Worm (Caenorhabditis elegans) whole organism, L2 larva: ENCODE data around the gene catp-6.

ENCODE experiments used
- C34F6.9 ChIP-seq: fragments of 150-350 bp; optimal IDR thresholded peaks from 2 replicates; lab custom pipeline; 2014; ENCODE audit warnings: missing biosample characterization, missing genetic modification characterization
- F13H6.1 ChIP-seq: sonication (generic microtip); optimal IDR thresholded peaks from 2 replicates; lab custom pipeline; 2016; ENCODE audit warnings: missing genetic modification characterization, missing compliant biosample characterization
- R02D3.7 ChIP-seq: fragments of 150-350 bp; optimal IDR thresholded peaks from 2 replicates; lab custom pipeline; 2014; ENCODE audit warnings: missing biosample characterization, missing genetic modification characterization
- Y55F3AM.14 ChIP-seq: fragments of 200-800 bp; sonication (Bioruptor generic); optimal IDR thresholded peaks from 2 replicates; lab custom pipeline; 2018; ENCODE audit warnings: mild to moderate bottlenecking, missing genetic modification characterization, missing compliant biosample characterization
- ZK546.5 ChIP-seq: sonication (generic microtip); optimal IDR thresholded peaks from 2 replicates; lab custom pipeline; 2017; ENCODE audit warnings: missing biosample characterization, missing genetic modification characterization
- alr-1 ChIP-seq: fragments of 150-350 bp; optimal IDR thresholded peaks from 2 replicates; lab custom pipeline; 2014; ENCODE audit warnings: missing biosample characterization, missing genetic modification characterization
- aly-2 ChIP-seq: fragments of 150-350 bp; optimal IDR thresholded peaks from 2 replicates; lab custom pipeline; 2014; ENCODE audit warnings: missing biosample characterization, missing genetic modification characterization
- ama-1 ChIP-seq: fragments of 150-350 bp; optimal IDR thresholded peaks from 2 replicates; lab custom pipeline; 2018; ENCODE audit warnings: inconsistent platforms
- blmp-1 ChIP-seq: sonication (generic microtip); optimal IDR thresholded peaks from 2 replicates; lab custom pipeline; 2017; ENCODE audit warnings: missing genetic modification characterization, mild to moderate bottlenecking, missing compliant biosample characterization, antibody characterized with exemption, moderate library complexity; ENCODE audit not compliant: insufficient read depth
- ceh-16 ChIP-seq: fragments of 150-350 bp; optimal IDR thresholded peaks from 2 replicates; lab custom pipeline; 2014; ENCODE audit warnings: missing biosample characterization, missing genetic modification characterization
- ceh-82 ChIP-seq: fragments of 150-350 bp; optimal IDR thresholded peaks from 2 replicates; lab custom pipeline; 2014; ENCODE audit warnings: missing biosample characterization, missing genetic modification characterization
- crh-2 ChIP-seq: sonication (generic microtip); optimal IDR thresholded peaks from 2 replicates; lab custom pipeline; 2017; ENCODE audit warnings: missing biosample characterization, missing genetic modification characterization
- dmd-4 ChIP-seq: sonication (generic microtip); optimal IDR thresholded peaks from 2 replicates; lab custom pipeline; 2017; ENCODE audit warnings: missing biosample characterization, missing genetic modification characterization
- egl-27 ChIP-seq: sonication (generic microtip); optimal IDR thresholded peaks from 3 replicates; lab custom pipeline; 2017; ENCODE audit warnings: missing biosample characterization, missing genetic modification reagents, missing genetic modification characterization
- elt-1 ChIP-seq: fragments of 150-350 bp; optimal IDR thresholded peaks from 2 replicates; lab custom pipeline; 2014; ENCODE audit warnings: missing biosample characterization, missing genetic modification characterization
- elt-3 ChIP-seq: sonication (generic microtip); optimal IDR thresholded peaks from 2 replicates; lab custom pipeline; 2017; ENCODE audit warnings: missing biosample characterization, missing genetic modification characterization
- fos-1 ChIP-seq: fragments of 150-350 bp; optimal IDR thresholded peaks from 2 replicates; lab custom pipeline; 2014; ENCODE audit warnings: missing biosample characterization, missing genetic modification characterization
- gmeb-1 ChIP-seq: fragments of 150-350 bp; optimal IDR thresholded peaks from 2 replicates; lab custom pipeline; 2014; ENCODE audit warnings: missing biosample characterization, missing genetic modification characterization
- lin-11 ChIP-seq: fragments of 150-350 bp; sonication (generic microtip); optimal IDR thresholded peaks from 2 replicates; lab custom pipeline; 2014; ENCODE audit warnings: missing biosample characterization, missing genetic modification characterization, inconsistent platforms, mixed read lengths
- lin-13 ChIP-seq: fragments of 150-350 bp; optimal IDR thresholded peaks from 2 replicates; lab custom pipeline; 2014; ENCODE audit warnings: missing biosample characterization, missing genetic modification reagents, missing genetic modification characterization
- lin-39 ChIP-seq: fragments of 150-350 bp; optimal IDR thresholded peaks from 2 replicates; lab custom pipeline; 2014; ENCODE audit warnings: missing biosample characterization, missing genetic modification reagents, missing genetic modification characterization
- lsy-2 ChIP-seq, 2 experiments: fragments of 150-350 bp in 1 of 2; sonication (generic microtip) in 1 of 2; optimal IDR thresholded peaks; 2 replicates each; lab custom pipeline; 2014 to 2017; ENCODE audit warnings: missing biosample characterization in 2 of 2, missing genetic modification characterization in 2 of 2
- mab-5 ChIP-seq: fragments of 150-350 bp; optimal IDR thresholded peaks from 2 replicates; lab custom pipeline; 2014; ENCODE audit warnings: missing biosample characterization, missing genetic modification characterization
- mbf-1 ChIP-seq: sonication (generic microtip); optimal IDR thresholded peaks from 2 replicates; lab custom pipeline; 2017; ENCODE audit warnings: missing biosample characterization, missing genetic modification characterization
- mdl-1 ChIP-seq, 2 experiments: fragments of 150-350 bp in 1 of 2; sonication (generic microtip) in 1 of 2; optimal IDR thresholded peaks; 2 replicates each; lab custom pipeline; 2017; ENCODE audit warnings: missing biosample characterization in 2 of 2, missing genetic modification characterization in 2 of 2
- nhr-10 ChIP-seq: sonication (generic microtip); optimal IDR thresholded peaks from 2 replicates; lab custom pipeline; 2017; ENCODE audit warnings: missing biosample characterization, missing genetic modification characterization
- nhr-11 ChIP-seq: fragments of 150-350 bp; optimal IDR thresholded peaks from 2 replicates; lab custom pipeline; 2014; ENCODE audit warnings: missing biosample characterization, missing genetic modification characterization
- nhr-12 ChIP-seq: fragments of 150-350 bp; optimal IDR thresholded peaks from 2 replicates; lab custom pipeline; 2014; ENCODE audit warnings: missing biosample characterization, missing genetic modification characterization
- nhr-129 ChIP-seq: fragments of 150-350 bp; optimal IDR thresholded peaks from 2 replicates; lab custom pipeline; 2014; ENCODE audit warnings: missing biosample characterization, missing genetic modification characterization
- nhr-21 ChIP-seq: fragments of 150-350 bp; optimal IDR thresholded peaks from 2 replicates; lab custom pipeline; 2014; ENCODE audit warnings: missing biosample characterization, missing genetic modification characterization
- nhr-23 ChIP-seq: fragments of 150-350 bp; optimal IDR thresholded peaks from 2 replicates; lab custom pipeline; 2014; ENCODE audit warnings: missing biosample characterization, missing genetic modification reagents, missing genetic modification characterization
- nhr-237 ChIP-seq: fragments of 150-350 bp; optimal IDR thresholded peaks from 2 replicates; lab custom pipeline; 2014; ENCODE audit warnings: missing biosample characterization, missing genetic modification characterization
- nhr-25 ChIP-seq: fragments of 150-350 bp; sonication (generic microtip); optimal IDR thresholded peaks from 3 replicates; lab custom pipeline; 2014; ENCODE audit warnings: missing biosample characterization, missing genetic modification characterization
- nhr-6 ChIP-seq: fragments of 150-350 bp; optimal IDR thresholded peaks from 2 replicates; lab custom pipeline; 2014; ENCODE audit warnings: missing biosample characterization, missing genetic modification characterization
- nhr-77 ChIP-seq: fragments of 150-350 bp; optimal IDR thresholded peaks from 2 replicates; lab custom pipeline; 2014; ENCODE audit warnings: missing biosample characterization, missing genetic modification characterization
- peb-1 ChIP-seq: fragments of 150-350 bp; optimal IDR thresholded peaks from 2 replicates; lab custom pipeline; 2014; ENCODE audit warnings: missing biosample characterization, missing genetic modification characterization
- sem-4 ChIP-seq: fragments of 150-350 bp; optimal IDR thresholded peaks from 2 replicates; lab custom pipeline; 2014; ENCODE audit warnings: missing biosample characterization, missing genetic modification reagents, missing genetic modification characterization
- skn-1 ChIP-seq: sonication (generic microtip); optimal IDR thresholded peaks from 2 replicates; lab custom pipeline; 2017; ENCODE audit warnings: missing biosample characterization, missing genetic modification characterization
- sma-3 ChIP-seq: sonication (generic microtip); optimal IDR thresholded peaks from 2 replicates; lab custom pipeline; 2016; ENCODE audit warnings: missing genetic modification reagents, missing genetic modification characterization, missing compliant biosample characterization
- sma-9 ChIP-seq, 2 experiments: fragments of 150-350 bp in 1 of 2; sonication (generic microtip) in 1 of 2; optimal IDR thresholded peaks; 2 replicates each; lab custom pipeline; 2014 to 2016; ENCODE audit warnings: missing genetic modification characterization in 2 of 2, mild to moderate bottlenecking in 1 of 2, missing biosample characterization in 1 of 2, missing compliant biosample characterization in 1 of 2, missing genetic modification reagents in 1 of 2, moderate library complexity in 1 of 2
- snpc-4 ChIP-seq: fragments of 150-350 bp; optimal IDR thresholded peaks from 2 replicates; lab custom pipeline; 2014; ENCODE audit warnings: missing biosample characterization, missing genetic modification characterization
- unc-39 ChIP-seq: fragments of 150-350 bp; optimal IDR thresholded peaks from 2 replicates; lab custom pipeline; 2014; ENCODE audit warnings: missing biosample characterization, missing genetic modification characterization
- unc-55 ChIP-seq: fragments of 150-350 bp; sonication (generic microtip); optimal IDR thresholded peaks from 3 replicates; lab custom pipeline; 2014; ENCODE audit warnings: missing biosample characterization, missing genetic modification reagents, missing genetic modification characterization
- unc-62 ChIP-seq: fragments of 150-350 bp; optimal IDR thresholded peaks from 2 replicates; lab custom pipeline; 2014; ENCODE audit warnings: missing biosample characterization, missing genetic modification reagents, missing genetic modification characterization
- zag-1 ChIP-seq: fragments of 150-350 bp; optimal IDR thresholded peaks from 2 replicates; lab custom pipeline; 2014; ENCODE audit warnings: missing biosample characterization, missing genetic modification characterization
- ztf-1 ChIP-seq: fragments of 200-800 bp; sonication (Bioruptor generic); conservative IDR thresholded peaks from 2 replicates; pipeline ENCODE4 v1.3.6; 2022; ENCODE audit warnings: missing genetic modification characterization, missing compliant biosample characterization
- ztf-11 ChIP-seq: sonication (generic microtip); optimal IDR thresholded peaks from 2 replicates; lab custom pipeline; 2017; ENCODE audit warnings: missing biosample characterization, missing genetic modification characterization
- ztf-4 ChIP-seq: fragments of 150-350 bp; optimal IDR thresholded peaks from 2 replicates; lab custom pipeline; 2014; ENCODE audit warnings: missing biosample characterization, missing genetic modification characterization

Gene catp-6

ce11 chrIV:9824480-9824879, at the start of gene catp-6:
TSS of gene catp-6 (minus strand) at chrIV:9824580.
- no peak for TF ChIP-seq mab-5 (tag; lab: Kevin White, UChicago)
- no peak for TF ChIP-seq dmd-4 (tag; lab: Kevin White, UChicago)
- no peak for TF ChIP-seq elt-1 (tag; lab: Kevin White, UChicago)
- TF ChIP-seq, all 48 proteins: peak for 0

ce11 chrIV:9873837-9874236, 49.5 kb upstream of the catp-6 start:
- TF ChIP-seq nhr-21 (tag; lab: Kevin White, UChicago) (peak; percentile 39), ztf-1 (GFP tag; lab: Robert Waterston, UW) (no peak), egl-27 (peak; percentile 53), mdl-1 (tag; optimal IDR thresholded peaks at IDR 0.05; lab: Kevin White, UChicago) (peak in 1 of 2 experiments; percentile 23), sem-4 (no peak), unc-62 (no peak), nhr-6 (tag; lab: Kevin White, UChicago) (peak; percentile 54), blmp-1 (tag; lab: Kevin White, UChicago) (peak; percentile 14), gmeb-1 (tag; lab: Kevin White, UChicago) (peak; percentile 11), aly-2 (no peak), ama-1 (lab: Kevin White, UChicago) (peak; percentile 36), mbf-1 (no peak), lsy-2 (tag; optimal IDR thresholded peaks at IDR 0.05; lab: Kevin White, UChicago) (peak in 1 of 2 experiments; percentile 56), sma-3 (peak; percentile 10), nhr-25 (peak; percentile 25), C34F6.9 (tag; lab: Kevin White, UChicago) (peak; percentile 61), nhr-12 (tag; lab: Kevin White, UChicago) (no peak), mab-5 (tag; lab: Kevin White, UChicago) (no peak), Y55F3AM.14 (GFP tag; lab: Kevin White, UChicago) (no peak), dmd-4 (tag; lab: Kevin White, UChicago) (no peak), lin-11 (tag; lab: Kevin White, UChicago) (no peak), ceh-82 (tag; lab: Kevin White, UChicago) (no peak), R02D3.7 (tag; lab: Kevin White, UChicago) (no peak), snpc-4 (no peak), ztf-4 (no peak), lin-13 (GFP tag; lab: Kevin White, UChicago) (peak; percentile 28), zag-1 (tag; lab: Kevin White, UChicago) (no peak), elt-3 (tag; lab: Kevin White, UChicago) (no peak), ztf-11 (no peak), F13H6.1 (tag; lab: Kevin White, UChicago) (peak; percentile 73), lin-39 (tag; lab: Kevin White, UChicago) (no peak), unc-55 (peak; percentile 69), nhr-129 (tag; lab: Kevin White, UChicago) (peak; percentile 78), unc-39 (no peak), peb-1 (tag; lab: Kevin White, UChicago) (no peak), nhr-10 (tag; lab: Kevin White, UChicago) (no peak), sma-9 (GFP tag; optimal IDR thresholded peaks at IDR 0.05; lab: Kevin White, UChicago) (peak; percentile 68), sma-9 (tag; optimal IDR thresholded peaks at IDR 0.05; lab: Kevin White, UChicago) (no peak), fos-1 (peak; percentile 64), ceh-16 (tag; lab: Kevin White, UChicago) (peak; percentile 61), skn-1 (tag; lab: Kevin White, UChicago) (no peak), nhr-11 (tag; lab: Kevin White, UChicago) (no peak), nhr-77 (tag; lab: Kevin White, UChicago) (no peak), nhr-237 (no peak), alr-1 (tag; lab: Kevin White, UChicago) (no peak), nhr-23 (tag; lab: Kevin White, UChicago) (no peak), crh-2 (tag; lab: Kevin White, UChicago) (peak; percentile 90), elt-1 (tag; lab: Kevin White, UChicago) (no peak), ZK546.5 (tag; lab: Kevin White, UChicago) (no peak)
